Fruit fly (Drosophila melanogaster) whole organism, wandering third instar larva: Measurements from ENCODE around the gene CG11241.

ENCODE experiments used
- Abd-B ChIP-seq: fragments of >200 bp; optimal IDR thresholded peaks from 2 replicates; lab custom pipeline; 2017; ENCODE audit warnings: missing biosample characterization, missing genetic modification characterization
- CG32264 ChIP-seq: fragments of 200-800 bp; sonication (Bioruptor generic); optimal IDR thresholded peaks from 2 replicates; lab custom pipeline; 2016; ENCODE audit warnings: missing biosample characterization, missing genetic modification characterization
- CG9705 ChIP-seq: fragments of 200-800 bp; sonication (Bioruptor generic); optimal IDR thresholded peaks from 2 replicates; lab custom pipeline; 2018; ENCODE audit warnings: missing biosample characterization, mild to moderate bottlenecking, missing genetic modification characterization
- CrebA ChIP-seq: fragments of 200-800 bp; sonication (Bioruptor generic); optimal IDR thresholded peaks from 2 replicates; lab custom pipeline; 2016; ENCODE audit warnings: missing biosample characterization, mild to moderate bottlenecking, missing genetic modification characterization, borderline replicate concordance
- Dfd ChIP-seq: fragments of >200 bp; optimal IDR thresholded peaks from 2 replicates; lab custom pipeline; 2017; ENCODE audit warnings: missing biosample characterization, missing genetic modification characterization
- Dif ChIP-seq: fragments of 200-275, 200-300 bp; sonication (Bioruptor generic); optimal IDR thresholded peaks from 2 replicates; lab custom pipeline; 2018; ENCODE audit warnings: missing biosample characterization, missing genetic modification characterization; ENCODE audit not compliant: partially characterized antibody
- GATAd ChIP-seq: sonication (Bioruptor generic); optimal IDR thresholded peaks from 2 replicates; lab custom pipeline; 2016; ENCODE audit warnings: missing biosample characterization, missing genetic modification characterization
- HLH106 ChIP-seq: fragments of 200-800 bp; optimal IDR thresholded peaks from 3 replicates; lab custom pipeline; 2019; ENCODE audit warnings: missing biosample characterization, mild to moderate bottlenecking, missing genetic modification characterization, moderate library complexity
- Hnf4 ChIP-seq: fragments of 200-800 bp; sonication (Bioruptor generic); optimal IDR thresholded peaks from 2 replicates; lab custom pipeline; 2016; ENCODE audit warnings: missing biosample characterization, mild to moderate bottlenecking, missing genetic modification characterization
- Hr78 ChIP-seq: fragments of >200 bp; optimal IDR thresholded peaks from 2 replicates; lab custom pipeline; 2017; ENCODE audit warnings: missing biosample characterization, missing genetic modification characterization
- Hr83 ChIP-seq: fragments of 200-300 bp; sonication (Bioruptor generic); optimal IDR thresholded peaks from 2 replicates; lab custom pipeline; 2016; ENCODE audit warnings: missing biosample characterization, mild to moderate bottlenecking, missing genetic modification characterization, moderate library complexity; ENCODE audit not compliant: poor library complexity, severe bottlenecking
- Jra ChIP-seq: sonication (Bioruptor generic); optimal IDR thresholded peaks from 2 replicates; lab custom pipeline; 2016; ENCODE audit warnings: missing biosample characterization, missing genetic modification characterization
- Myc ChIP-seq: fragments of >200 bp; optimal IDR thresholded peaks from 2 replicates; lab custom pipeline; 2017
- N ChIP-seq: fragments of >200 bp; optimal IDR thresholded peaks from 2 replicates; lab custom pipeline; 2018; ENCODE audit warnings: missing biosample characterization, missing external identifiers, missing genetic modification characterization
- OdsH ChIP-seq: fragments of 200-800 bp; sonication (Bioruptor generic); optimal IDR thresholded peaks from 2 replicates; lab custom pipeline; 2016; ENCODE audit warnings: missing biosample characterization, mild to moderate bottlenecking, missing genetic modification characterization
- Rel ChIP-seq, 2 experiments: fragments of 200-800 bp; sonication (Bioruptor generic) in 1 of 2; optimal IDR thresholded peaks; 2 replicates in 1 of 2; 3 replicates in 1 of 2; lab custom pipeline; 2016 to 2019; ENCODE audit warnings: mild to moderate bottlenecking in 2 of 2, missing biosample characterization in 2 of 2, missing genetic modification characterization in 2 of 2, moderate library complexity in 1 of 2
- Vsx2 ChIP-seq: fragments of 200-300, 225-300 bp; sonication (Bioruptor generic); optimal IDR thresholded peaks from 2 replicates; lab custom pipeline; 2018; ENCODE audit warnings: missing biosample characterization, missing genetic modification characterization; ENCODE audit not compliant: partially characterized antibody
- brk ChIP-seq: fragments of 200-800 bp; sonication (Bioruptor generic); optimal IDR thresholded peaks from 2 replicates; lab custom pipeline; 2016; ENCODE audit warnings: missing biosample characterization, mild to moderate bottlenecking, missing genetic modification characterization
- dl ChIP-seq, 2 experiments: fragments of 175-275, 200-275 bp in 1 of 2; fragments of 200-275 bp in 1 of 2; sonication (Bioruptor generic); optimal IDR thresholded peaks; lab custom pipeline; 2018; ENCODE audit warnings: mild to moderate bottlenecking in 2 of 2, missing biosample characterization in 2 of 2, missing genetic modification characterization in 2 of 2, moderate library complexity in 2 of 2; ENCODE audit not compliant: partially characterized antibody in 2 of 2, insufficient read depth in 1 of 2
- dmrt93B ChIP-seq: fragments of 200-800 bp; sonication (Bioruptor generic); optimal IDR thresholded peaks from 2 replicates; lab custom pipeline; 2018; ENCODE audit warnings: missing biosample characterization, mild to moderate bottlenecking, missing genetic modification characterization
- ey ChIP-seq: fragments of 200-800 bp; sonication (Bioruptor generic); optimal IDR thresholded peaks from 2 replicates; lab custom pipeline; 2016; ENCODE audit warnings: missing biosample characterization, missing genetic modification characterization
- fru ChIP-seq: fragments of 200-800 bp; sonication (Bioruptor generic); optimal IDR thresholded peaks from 3 replicates; lab custom pipeline; 2016; ENCODE audit warnings: missing biosample characterization, mild to moderate bottlenecking, missing genetic modification characterization
- h ChIP-seq: fragments of 200-800 bp; sonication (Bioruptor generic); optimal IDR thresholded peaks from 3 replicates; lab custom pipeline; 2016; ENCODE audit warnings: missing biosample characterization, mild to moderate bottlenecking, missing genetic modification characterization
- jim ChIP-seq: fragments of 175-275, 200-325 bp; sonication (Bioruptor generic); optimal IDR thresholded peaks from 2 replicates; lab custom pipeline; 2016; ENCODE audit warnings: missing biosample characterization, mild to moderate bottlenecking, missing genetic modification characterization
- lola ChIP-seq: fragments of >200 bp; optimal IDR thresholded peaks from 2 replicates; lab custom pipeline; 2017; ENCODE audit warnings: missing biosample characterization, missing genetic modification characterization
- rgr ChIP-seq: fragments of 200-800 bp; sonication (Bioruptor generic); optimal IDR thresholded peaks from 3 replicates; lab custom pipeline; 2016; ENCODE audit warnings: missing biosample characterization, mild to moderate bottlenecking, missing genetic modification characterization
- sage ChIP-seq: fragments of 200-800 bp; sonication (Bioruptor generic); optimal IDR thresholded peaks from 2 replicates; lab custom pipeline; 2016; ENCODE audit warnings: missing biosample characterization, mild to moderate bottlenecking, missing genetic modification characterization
- sv ChIP-seq: fragments of 200-800 bp; sonication (Bioruptor generic); optimal IDR thresholded peaks from 3 replicates; lab custom pipeline; 2016; ENCODE audit warnings: missing biosample characterization, missing genetic modification characterization
- tai ChIP-seq: sonication (Bioruptor generic); optimal IDR thresholded peaks from 2 replicates; lab custom pipeline; 2016; ENCODE audit warnings: missing biosample characterization, missing genetic modification characterization
- usp ChIP-seq: fragments of >200 bp; optimal IDR thresholded peaks from 2 replicates; lab custom pipeline; 2017; ENCODE audit warnings: missing biosample characterization, missing genetic modification characterization
- woc ChIP-seq: sonication (Bioruptor generic); optimal IDR thresholded peaks from 2 replicates; lab custom pipeline; 2016; ENCODE audit warnings: missing biosample characterization, mild to moderate bottlenecking, missing genetic modification characterization

The CG11241 gene

dm6 chr3L:22741389-22742120, 3.3 kb upstream of the CG11241 start, which contains the start of gene CG7369 (continued):
- no peak for TF ChIP-seq N (GFP tag; lab: Kevin White, UChicago)
- peak; percentile 90 for TF ChIP-seq fru (GFP tag; lab: Kevin White, UChicago)
- TF ChIP-seq rgr, result peak; percentile 89
- peak; percentile 83 for TF ChIP-seq ey (GFP tag; lab: Kevin White, UChicago)
- peak; percentile 87 for TF ChIP-seq OdsH
- TF ChIP-seq Dfd (GFP tag; lab: Kevin White, UChicago), result no peak
- TF ChIP-seq CrebA, result no peak
- TF ChIP-seq, all 38 proteins: peak for 27

dm6 chr3L:22733607-22734006, 4.6 kb downstream of the CG11241 start:
- TF ChIP-seq CG32264 (GFP tag; lab: Kevin White, UChicago) (no peak), usp (no peak), dmrt93B (GFP tag; lab: Kevin White, UChicago) (no peak), Myc (lab: Kevin White, UChicago) (peak; percentile 42), N (GFP tag; lab: Kevin White, UChicago) (no peak), Hr78 (GFP tag; lab: Kevin White, UChicago) (no peak), Jra (GFP tag; lab: Kevin White, UChicago) (no peak), lola (no peak)

- TF ChIP-seq woc, result no peak
- no peak for TF ChIP-seq Rel (GFP tag; optimal IDR thresholded peaks at IDR 0.05; lab: Kevin White, UChicago)
- TF ChIP-seq Rel (tag; optimal IDR thresholded peaks at IDR 0.05; lab: Kevin White, UChicago), result peak; percentile 92
- no peak for TF ChIP-seq rgr
- TF ChIP-seq, all 38 proteins: peak for 1
These were observed 6.8 kb downstream of the CG11241 start for dm6 chr3L:22731393-22731792.

dm6 chr3L:22729466-22729865, 8.8 kb downstream of the CG11241 start, which contains the start of gene CG32454:
Gene CG32454 (plus strand): TSS chr3L:22729766.
- no peak for TF ChIP-seq GATAd (GFP tag; lab: Kevin White, UChicago)
- no peak for TF ChIP-seq CG32264 (GFP tag; lab: Kevin White, UChicago)
- no peak for TF ChIP-seq tai
- TF ChIP-seq dmrt93B (GFP tag; lab: Kevin White, UChicago), result no peak
- no peak for TF ChIP-seq ey (GFP tag; lab: Kevin White, UChicago)
- TF ChIP-seq Hnf4 (GFP tag; lab: Kevin White, UChicago), result no peak
- TF ChIP-seq OdsH, result no peak
- no peak for TF ChIP-seq brk (GFP tag; lab: Kevin White, UChicago)
- TF ChIP-seq Abd-B, result no peak
- no peak for TF ChIP-seq jim (GFP tag; lab: Kevin White, UChicago)
- TF ChIP-seq CrebA, result no peak
- no peak for TF ChIP-seq Hr83 (GFP tag; lab: Kevin White, UChicago)
- TF ChIP-seq woc, result no peak
- TF ChIP-seq Dif, result no peak
- no peak for TF ChIP-seq fru (GFP tag; lab: Kevin White, UChicago)

dm6 chr3L:22727739-22728335, 10.4 kb downstream of the CG11241 start, which contains the start of the genes CG14450 and CG11367:
Gene CG14450 (minus strand): TSS chr3L:22727789.
Gene CG11367 (plus strand): TSS chr3L:22728111.
- peak; percentile 35 for TF ChIP-seq sage (GFP tag; lab: Kevin White, UChicago)
- TF ChIP-seq Hr83 (GFP tag; lab: Kevin White, UChicago), result peak; percentile 33
- peak; percentile 64 for TF ChIP-seq woc
- no peak for TF ChIP-seq Rel (GFP tag; optimal IDR thresholded peaks at IDR 0.05; lab: Kevin White, UChicago)
- TF ChIP-seq Rel (tag; optimal IDR thresholded peaks at IDR 0.05; lab: Kevin White, UChicago), result peak; percentile 33
- TF ChIP-seq CG9705, result peak; percentile 10
- TF ChIP-seq h (GFP tag; lab: Kevin White, UChicago), result peak; percentile 52
- peak; percentile 95 for TF ChIP-seq Myc (lab: Kevin White, UChicago)
- TF ChIP-seq Vsx2 (GFP tag; lab: Kevin White, UChicago), result peak; percentile 79
- TF ChIP-seq Dif, result peak; percentile 74
- TF ChIP-seq HLH106 (tag; lab: Kevin White, UChicago), result peak; percentile 30
- TF ChIP-seq Dfd (GFP tag; lab: Kevin White, UChicago), result no peak
- no peak for TF ChIP-seq sv (GFP tag; lab: Kevin White, UChicago)
- TF ChIP-seq OdsH, result no peak
- TF ChIP-seq dl (GFP tag; optimal IDR thresholded peaks at IDR 0.05; lab: Kevin White, UChicago; ENCODE audit: insufficient read depth in 1 of 2, partially characterized antibody in 2 of 2), result peak; percentile 2 to 55
